Worm (Caenorhabditis elegans): ENCODE measurements around the gene cest-19.

Gene cest-19

DNA sequence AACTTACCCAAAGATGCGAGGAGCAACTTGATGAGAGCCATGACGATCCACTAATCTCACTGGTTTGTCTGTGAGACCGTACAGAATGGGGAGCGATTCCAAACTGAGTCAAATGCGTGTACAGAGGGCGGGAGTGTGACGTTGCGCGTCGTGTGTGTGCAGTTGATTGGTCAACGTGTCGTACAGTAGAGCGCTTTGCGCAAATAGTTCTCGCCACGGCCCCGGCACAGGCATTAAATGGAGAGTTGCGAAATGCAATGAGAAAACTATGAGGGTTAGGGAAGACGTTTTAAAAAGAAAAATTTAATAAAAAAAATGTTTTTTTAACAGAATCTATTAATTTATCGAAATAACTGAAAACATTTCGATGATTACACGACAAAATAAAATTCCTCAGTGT lies 32.6 kb upstream of the cest-19 start, which contains the start of gene pdi-6 (continued):
- no peak for TF ChIP-seq snpc-4 (GFP tag; optimal IDR thresholded peaks at IDR 0.05)
- TF ChIP-seq snpc-4 (tag; optimal IDR thresholded peaks at IDR 0.05) = peak in 1 of 4 experiments; percentile 64
- TF ChIP-seq ceh-100 (GFP tag; IDR thresholded peaks at IDR 0.05) = no peak
- TF ChIP-seq cebp-2 (GFP tag; IDR thresholded peaks at IDR 0.05) = no peak
- TF ChIP-seq madf-8 (GFP tag; conservative IDR thresholded peaks at IDR 0.05) = no peak
- no peak for TF ChIP-seq ceh-58 (GFP tag; IDR thresholded peaks at IDR 0.05)
- no peak for TF ChIP-seq Y79H2A.3 (GFP tag; conservative IDR thresholded peaks at IDR 0.05)
- TF ChIP-seq C17E4.6 (GFP tag; IDR thresholded peaks at IDR 0.05) = no peak
- TF ChIP-seq B0336.3 (GFP tag; IDR thresholded peaks at IDR 0.05) = no peak
- no peak for TF ChIP-seq Y53F4B.3 (GFP tag; IDR thresholded peaks at IDR 0.05)
- TF ChIP-seq him-1 (tag; optimal IDR thresholded peaks at IDR 0.05) = no peak
- no peak for TF ChIP-seq madf-6 (GFP tag; IDR thresholded peaks at IDR 0.05)
- TF ChIP-seq lin-26 (GFP tag; IDR thresholded peaks at IDR 0.05) = 0 out of 2 replicates have a peak, but pooled peaks have one; percentile 22
- TF ChIP-seq tbx-9 (tag; optimal IDR thresholded peaks at IDR 0.05; ENCODE audit: borderline replicate concordance) = no peak
- peak; percentile 53; the same call in 1 of the 2 replicates for TF ChIP-seq Y56A3A.18 (GFP tag; IDR thresholded peaks at IDR 0.05)
- no peak for TF ChIP-seq mxl-1 (tag; optimal IDR thresholded peaks at IDR 0.05)
- no peak for TF ChIP-seq snpc-3.4 (tag; optimal IDR thresholded peaks at IDR 0.05)
- TF ChIP-seq lag-1 (GFP tag; IDR thresholded peaks at IDR 0.05) = no peak
- peak; percentile 25; the same call in 1 of the 2 replicates for TF ChIP-seq ztf-6 (GFP tag; IDR thresholded peaks at IDR 0.05)
- TF ChIP-seq nhr-27 (tag; optimal IDR thresholded peaks at IDR 0.05) = no peak
- TF ChIP-seq egl-18 (GFP tag; IDR thresholded peaks at IDR 0.05) = no peak
- TF ChIP-seq T07F8.4 (tag; optimal IDR thresholded peaks at IDR 0.05) = no peak
- 0 out of 2 replicates have a peak, but pooled peaks have one; percentile 19 for TF ChIP-seq ceh-91 (GFP tag; IDR thresholded peaks at IDR 0.05)
- TF ChIP-seq ztf-25 (GFP tag; IDR thresholded peaks at IDR 0.05) = no peak
- 0 out of 2 replicates have a peak, but pooled peaks have one; percentile 10 for TF ChIP-seq attf-3 (GFP tag; conservative IDR thresholded peaks at IDR 0.05)
- no peak for TF ChIP-seq tbp1 (GFP tag; optimal IDR thresholded peaks at IDR 0.05)
- TF ChIP-seq unc-62 (GFP tag; optimal IDR thresholded peaks at IDR 0.05) = no peak
- TF ChIP-seq ccch-3 (GFP tag; optimal IDR thresholded peaks at IDR 0.05) = peak; percentile 16
- no peak for TF ChIP-seq repo-1 (tag; optimal IDR thresholded peaks at IDR 0.05)
- no peak for TF ChIP-seq die-1 (tag; optimal IDR thresholded peaks at IDR 0.05)
- peak; percentile 11 for TF ChIP-seq dpl-1 (GFP tag; optimal IDR thresholded peaks at IDR 0.05)
- TF ChIP-seq F37B4.10 (GFP tag; IDR thresholded peaks at IDR 0.05) = no peak
- no peak for TF ChIP-seq nfya-1 (tag; optimal IDR thresholded peaks at IDR 0.05; ENCODE audit: borderline replicate concordance, insufficient read depth)
- TF ChIP-seq F57C9.4 (tag; optimal IDR thresholded peaks at IDR 0.05) = no peak
- TF ChIP-seq aptf-3 (GFP tag; IDR thresholded peaks at IDR 0.05) = no peak
- TF ChIP-seq sptf-2 (GFP tag; optimal IDR thresholded peaks at IDR 0.05) = peak; percentile 43
- TF ChIP-seq attf-6 (GFP tag; IDR thresholded peaks at IDR 0.05) = no peak
- peak; percentile 100 for TF ChIP-seq nfyb-1 (GFP tag; IDR thresholded peaks at IDR 0.05)
- TF ChIP-seq chd-7 (tag; optimal IDR thresholded peaks at IDR 0.05) = peak; percentile 23
- TF ChIP-seq hmg-1.2 (GFP tag; IDR thresholded peaks at IDR 0.05) = peak; percentile 62; the same call in 1 of the 2 replicates
- TF ChIP-seq gei-17 (GFP tag; optimal IDR thresholded peaks at IDR 0.05) = peak; percentile 63
- TF ChIP-seq bed-2 (GFP tag; IDR thresholded peaks at IDR 0.05) = 0 out of 2 replicates have a peak, but pooled peaks have one; percentile 16
- no peak for TF ChIP-seq Y95B8A.8 (GFP tag; IDR thresholded peaks at IDR 0.05)
- peak; percentile 52 for TF ChIP-seq atf-7 (tag; optimal IDR thresholded peaks at IDR 0.05)
- peak; percentile 43; the same call in 1 of the 2 replicates for TF ChIP-seq rcor-1 (GFP tag; IDR thresholded peaks at IDR 0.05)
- TF ChIP-seq B0261.1 (tag; optimal IDR thresholded peaks at IDR 0.05) = peak; percentile 14
- no peak for TF ChIP-seq athp-1 (tag; optimal IDR thresholded peaks at IDR 0.05)
- no peak for TF ChIP-seq hlh-12 (tag; optimal IDR thresholded peaks at IDR 0.05)
- TF ChIP-seq zfh-2 (GFP tag; conservative IDR thresholded peaks at IDR 0.05) = peak; percentile 94
